Worm (Caenorhabditis elegans) whole organism, L1 larva: Measurements from ENCODE around the gene F44E2.4.

ENCODE experiments used
- C04F5.9 ChIP-seq: sonication (generic microtip); optimal IDR thresholded peaks from 2 replicates; lab custom pipeline; 2016; ENCODE audit warnings: missing genetic modification characterization, missing compliant biosample characterization
- F16B12.6 ChIP-seq: fragments of 150-350 bp; optimal IDR thresholded peaks from 2 replicates; lab custom pipeline; 2014; ENCODE audit warnings: missing biosample characterization, missing genetic modification characterization
- alr-1 ChIP-seq: fragments of 200-800 bp; sonication (Bioruptor generic); optimal IDR thresholded peaks from 2 replicates; lab custom pipeline; 2018; ENCODE audit warnings: borderline replicate concordance, mild to moderate bottlenecking, missing genetic modification characterization, missing compliant biosample characterization
- ama-1 ChIP-seq: fragments of 150-350 bp; optimal IDR thresholded peaks from 2 replicates; lab custom pipeline; 2014
- blmp-1 ChIP-seq: fragments of 150-350 bp; optimal IDR thresholded peaks from 2 replicates; lab custom pipeline; 2014; ENCODE audit warnings: missing biosample characterization, missing genetic modification characterization
- ceh-63 ChIP-seq: fragments of 200-800 bp; sonication (Bioruptor generic); optimal IDR thresholded peaks from 2 replicates; lab custom pipeline; 2018; ENCODE audit warnings: mild to moderate bottlenecking, missing genetic modification characterization, missing compliant biosample characterization
- ceh-90 ChIP-seq: sonication (generic microtip); optimal IDR thresholded peaks from 2 replicates; lab custom pipeline; 2016; ENCODE audit warnings: missing genetic modification characterization, missing compliant biosample characterization
- ces-1 ChIP-seq: fragments of 150-350 bp; optimal IDR thresholded peaks from 2 replicates; lab custom pipeline; 2014; ENCODE audit warnings: missing biosample characterization, missing genetic modification reagents, missing genetic modification characterization
- dpl-1 ChIP-seq, 3 experiments: fragments of 150-350 bp in 2 of 3; sonication (generic microtip) in 1 of 3; optimal IDR thresholded peaks; 2 replicates each; lab custom pipeline; 2014 to 2017; ENCODE audit warnings: missing biosample characterization in 3 of 3, missing genetic modification characterization in 3 of 3, missing genetic modification reagents in 3 of 3
- efl-1 ChIP-seq, 4 experiments: fragments of 150-350 bp; optimal IDR thresholded peaks in 3 of 4; peaks in 1 of 4; 1 replicate in 1 of 4; 2 replicates in 3 of 4; lab custom pipeline; 2014; ENCODE audit warnings: missing biosample characterization in 2 of 4, missing genetic modification characterization in 2 of 4, missing genetic modification reagents in 2 of 4
- elt-3 ChIP-seq, 6 experiments: fragments of 150-350 bp in 1 of 6; sonication (generic microtip); optimal IDR thresholded peaks; 2 replicates each; lab custom pipeline; 2017 to 2018; ENCODE audit warnings: missing biosample characterization in 6 of 6, missing genetic modification characterization in 6 of 6, inconsistent platforms in 1 of 6
- ets-5 ChIP-seq: fragments of 200-800 bp; sonication (Bioruptor generic); IDR thresholded peaks from 2 replicates; pipeline ENCODE4 v1.3.6; 2022; ENCODE audit warnings: missing genetic modification characterization, missing compliant biosample characterization
- fkh-10 ChIP-seq: sonication (generic microtip); optimal IDR thresholded peaks from 2 replicates; lab custom pipeline; 2017; ENCODE audit warnings: missing biosample characterization, missing genetic modification reagents, missing genetic modification characterization
- fkh-4 ChIP-seq: sonication (generic microtip); optimal IDR thresholded peaks from 2 replicates; lab custom pipeline; 2016; ENCODE audit warnings: missing compliant biosample characterization, missing genetic modification characterization, borderline replicate concordance
- fkh-8 ChIP-seq: sonication (generic microtip); optimal IDR thresholded peaks from 2 replicates; lab custom pipeline; 2016; ENCODE audit warnings: mild to moderate bottlenecking, missing genetic modification characterization, missing compliant biosample characterization
- fos-1 ChIP-seq: fragments of 150-350 bp; optimal IDR thresholded peaks from 2 replicates; lab custom pipeline; 2014; ENCODE audit warnings: missing biosample characterization, missing genetic modification characterization
- hlh-4 ChIP-seq: sonication (generic microtip); optimal IDR thresholded peaks from 2 replicates; lab custom pipeline; 2016; ENCODE audit warnings: mild to moderate bottlenecking, missing genetic modification characterization, missing compliant biosample characterization
- irx-1 ChIP-seq: sonication (generic microtip); optimal IDR thresholded peaks from 2 replicates; lab custom pipeline; 2016; ENCODE audit warnings: missing genetic modification characterization, missing compliant biosample characterization
- isw-1 ChIP-seq: fragments of 200-800 bp; sonication (Bioruptor generic); IDR thresholded peaks from 2 replicates; pipeline ENCODE4 v1.3.6; 2022; ENCODE audit warnings: missing genetic modification characterization, missing compliant biosample characterization
- jun-1 ChIP-seq: fragments of 150-350 bp; optimal IDR thresholded peaks from 2 replicates; lab custom pipeline; 2014; ENCODE audit warnings: missing biosample characterization, missing genetic modification reagents, missing genetic modification characterization
- lin-13 ChIP-seq: fragments of 150-350 bp; optimal IDR thresholded peaks from 2 replicates; lab custom pipeline; 2014; ENCODE audit warnings: missing biosample characterization, missing genetic modification reagents, missing genetic modification characterization
- lin-15B ChIP-seq: fragments of 150-350 bp; sonication (generic microtip); optimal IDR thresholded peaks from 3 replicates; lab custom pipeline; 2014; ENCODE audit warnings: missing biosample characterization, missing genetic modification characterization
- lin-35 ChIP-seq, 2 experiments: fragments of 150-350 bp; optimal IDR thresholded peaks; 2 replicates each; lab custom pipeline; 2014; ENCODE audit warnings: missing biosample characterization in 2 of 2, missing genetic modification characterization in 2 of 2, missing genetic modification reagents in 2 of 2
- lin-39 ChIP-seq: fragments of 150-350 bp; optimal IDR thresholded peaks from 2 replicates; lab custom pipeline; 2014; ENCODE audit warnings: missing biosample characterization, missing genetic modification reagents, missing genetic modification characterization
- lir-3 ChIP-seq: sonication (generic microtip); optimal IDR thresholded peaks from 2 replicates; lab custom pipeline; 2016; ENCODE audit warnings: mild to moderate bottlenecking, missing genetic modification characterization, moderate library complexity, missing compliant biosample characterization; ENCODE audit not compliant: poor library complexity
- mdl-1 ChIP-seq, 2 experiments: fragments of 150-350 bp; optimal IDR thresholded peaks; 2 replicates each; lab custom pipeline; 2014 to 2017; ENCODE audit warnings: missing biosample characterization in 2 of 2, missing genetic modification characterization in 2 of 2, inconsistent platforms in 1 of 2
- mep-1 ChIP-seq: fragments of 150-350 bp; optimal IDR thresholded peaks from 2 replicates; lab custom pipeline; 2014; ENCODE audit warnings: missing biosample characterization, missing genetic modification characterization
- nhr-19 ChIP-seq: fragments of 200-800 bp; sonication (Bioruptor generic); conservative IDR thresholded peaks from 2 replicates; pipeline ENCODE4 v1.3.6; 2022; ENCODE audit warnings: missing genetic modification characterization, missing compliant biosample characterization
- nhr-20 ChIP-seq: sonication (generic microtip); optimal IDR thresholded peaks from 2 replicates; lab custom pipeline; 2016; ENCODE audit warnings: mild to moderate bottlenecking, missing genetic modification characterization, missing compliant biosample characterization
- nhr-237 ChIP-seq: fragments of 150-350 bp; optimal IDR thresholded peaks from 2 replicates; lab custom pipeline; 2014; ENCODE audit warnings: missing biosample characterization, missing genetic modification characterization
- nhr-28 ChIP-seq: fragments of 150-350 bp; optimal IDR thresholded peaks from 2 replicates; lab custom pipeline; 2014; ENCODE audit warnings: missing biosample characterization, missing genetic modification characterization
- nhr-71 ChIP-seq: sonication (generic microtip); optimal IDR thresholded peaks from 2 replicates; lab custom pipeline; 2016; ENCODE audit warnings: mild to moderate bottlenecking, missing genetic modification characterization, moderate library complexity, missing compliant biosample characterization
- nhr-90 ChIP-seq: sonication (generic microtip); optimal IDR thresholded peaks from 2 replicates; lab custom pipeline; 2016; ENCODE audit warnings: mild to moderate bottlenecking, missing genetic modification characterization, missing compliant biosample characterization; ENCODE audit not compliant: poor library complexity
- pag-3 ChIP-seq: sonication (generic microtip); optimal IDR thresholded peaks from 2 replicates; lab custom pipeline; 2017; ENCODE audit warnings: missing genetic modification characterization, mild to moderate bottlenecking, missing compliant biosample characterization, antibody characterized with exemption, borderline replicate concordance; ENCODE audit not compliant: insufficient read depth
- pax-3 ChIP-seq: fragments of 200-800 bp; sonication (Bioruptor generic); optimal IDR thresholded peaks from 2 replicates; lab custom pipeline; 2018; ENCODE audit warnings: mild to moderate bottlenecking, missing genetic modification characterization, moderate library complexity, missing compliant biosample characterization
- skn-1 ChIP-seq: fragments of 150-350 bp; optimal IDR thresholded peaks from 2 replicates; lab custom pipeline; 2014; ENCODE audit warnings: missing biosample characterization, missing genetic modification characterization
- snu-23 ChIP-seq: sonication (generic microtip); optimal IDR thresholded peaks from 2 replicates; lab custom pipeline; 2016; ENCODE audit warnings: missing genetic modification characterization, missing compliant biosample characterization
- sox-4 ChIP-seq: sonication (generic microtip); optimal IDR thresholded peaks from 2 replicates; lab custom pipeline; 2016; ENCODE audit warnings: missing genetic modification characterization, missing compliant biosample characterization
- swsn-7 ChIP-seq: sonication (generic microtip); optimal IDR thresholded peaks from 2 replicates; lab custom pipeline; 2016; ENCODE audit warnings: missing genetic modification characterization, missing compliant biosample characterization
- tlp-1 ChIP-seq: fragments of 150-350 bp; optimal IDR thresholded peaks from 2 replicates; lab custom pipeline; 2014; ENCODE audit warnings: missing biosample characterization, missing genetic modification characterization
- unc-30 ChIP-seq: sonication (generic microtip); optimal IDR thresholded peaks from 2 replicates; lab custom pipeline; 2017; ENCODE audit warnings: missing biosample characterization, missing genetic modification characterization
- xbp-1 ChIP-seq: sonication (generic microtip); optimal IDR thresholded peaks from 2 replicates; lab custom pipeline; 2016; ENCODE audit warnings: missing genetic modification characterization, missing compliant biosample characterization
- zip-4 ChIP-seq: fragments of 200-800 bp; sonication (Bioruptor generic); optimal IDR thresholded peaks from 2 replicates; lab custom pipeline; 2018; ENCODE audit warnings: mild to moderate bottlenecking, missing genetic modification characterization, moderate library complexity, missing compliant biosample characterization
- ztf-11 ChIP-seq, 2 experiments: sonication (generic microtip); optimal IDR thresholded peaks; 2 replicates each; lab custom pipeline; 2016 to 2017; ENCODE audit warnings: missing genetic modification characterization in 2 of 2, missing biosample characterization in 1 of 2, missing compliant biosample characterization in 1 of 2

The F44E2.4 gene

DNA sequence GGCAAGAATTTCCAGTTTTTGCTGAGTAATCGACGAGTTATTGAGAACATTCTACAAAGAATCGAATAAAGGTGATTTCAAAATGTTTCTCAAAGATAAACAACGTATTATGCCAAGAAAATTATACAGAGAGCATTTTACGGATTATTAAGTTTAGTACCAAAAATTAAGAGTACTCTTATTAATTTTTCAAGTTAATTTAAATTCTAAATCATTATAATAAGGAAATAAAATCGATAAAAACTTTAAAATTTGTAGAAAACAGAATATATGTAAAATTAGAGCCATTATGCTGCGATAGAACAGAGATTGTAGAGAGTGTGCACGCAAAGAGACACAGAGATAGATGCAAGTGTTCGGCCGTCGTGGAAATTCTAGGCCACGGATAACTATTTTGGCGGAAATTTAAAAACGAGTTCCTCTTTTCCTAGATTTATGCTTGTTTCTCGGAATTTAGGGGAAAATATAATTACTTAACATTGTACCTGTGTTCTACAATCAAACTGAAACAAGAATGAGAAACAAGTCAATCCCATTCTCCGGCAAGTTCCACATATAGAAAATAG lies 12.3 kb upstream of the F44E2.4 start, which contains the start of gene F44E2.9 (continued):
- peak; percentile 80 for TF ChIP-seq nhr-71 (tag; lab: Kevin White, UChicago)
- peak; percentile 69 for TF ChIP-seq C04F5.9 (tag; lab: Kevin White, UChicago)
- TF ChIP-seq ceh-63 (GFP tag; lab: Kevin White, UChicago) = no peak
- no peak for TF ChIP-seq ets-5 (GFP tag; lab: Robert Waterston, UW)

- no peak for TF ChIP-seq snu-23 (GFP tag; lab: Kevin White, UChicago)
Observed at ce11 chrIII:8849507-8849906, 11.3 kb upstream of the F44E2.4 start, which contains the start of gene F44E2.8. F44E2.8 (minus strand) TSS chrIII:8849877.

DNA sequence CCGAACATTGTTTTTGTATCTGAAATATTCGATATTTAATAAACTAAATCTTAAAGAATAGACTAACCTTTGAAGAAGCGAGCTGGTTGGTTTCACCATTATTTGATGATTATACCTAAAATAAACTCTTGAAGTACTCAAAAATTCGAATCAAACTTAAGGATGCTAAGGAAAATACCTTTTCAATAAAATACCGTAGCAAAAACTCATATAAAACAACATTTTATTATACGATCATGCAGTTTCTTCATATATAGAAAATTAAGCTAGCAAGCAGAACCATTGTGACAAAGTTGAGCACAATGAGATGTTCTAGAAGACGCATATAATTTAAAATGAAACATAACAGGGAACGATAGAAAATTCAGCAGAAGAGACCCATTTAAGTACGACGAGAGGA lies 10.1 kb upstream of the F44E2.4 start, which contains the start of gene F44E2.7:
F44E2.7 (minus strand) TSS at position 101 of the 400 bp plus-strand sequence.
- no peak for TF ChIP-seq snu-23 (GFP tag; lab: Kevin White, UChicago)
- no peak for TF ChIP-seq blmp-1 (tag; lab: Kevin White, UChicago)
- TF ChIP-seq lin-15B (tag; lab: Kevin White, UChicago) = no peak
- TF ChIP-seq nhr-28 = no peak
- TF ChIP-seq fos-1 (tag; lab: Kevin White, UChicago) = no peak
- TF ChIP-seq efl-1 (optimal IDR thresholded peaks at IDR 0.05; lab: Kevin White, UChicago) = no peak
- TF ChIP-seq efl-1 (GFP tag; optimal IDR thresholded peaks at IDR 0.05 in 1 of 2; lab: Kevin White, UChicago) = no peak
- no peak for TF ChIP-seq hlh-4

- TF ChIP-seq nhr-19 (GFP tag; lab: Robert Waterston, UW) (peak; percentile 35; the same call in 1 of the 2 replicates), tlp-1 (tag; lab: Kevin White, UChicago) (no peak), nhr-20 (peak; percentile 37), lir-3 (tag; lab: Kevin White, UChicago) (peak; percentile 44), ama-1 (lab: Kevin White, UChicago) (no peak), swsn-7 (tag; lab: Kevin White, UChicago) (peak; percentile 52), nhr-28 (no peak), ceh-90 (no peak), mdl-1 (tag; optimal IDR thresholded peaks at IDR 0.05; lab: Kevin White, UChicago) (peak in 1 of 2 experiments; percentile 15), pax-3 (no peak), xbp-1 (tag; lab: Kevin White, UChicago) (peak; percentile 48), F16B12.6 (tag; lab: Kevin White, UChicago) (peak; percentile 18), sox-4 (tag; lab: Kevin White, UChicago) (no peak), skn-1 (tag; lab: Kevin White, UChicago) (peak; percentile 48), ztf-11 (tag; optimal IDR thresholded peaks at IDR 0.05; lab: Kevin White, UChicago) (no peak), mep-1 (tag; lab: Kevin White, UChicago) (peak; percentile 64), alr-1 (no peak), isw-1 (GFP tag; lab: Robert Waterston, UW) (peak; percentile 2; the same call in 1 of the 2 replicates), zip-4 (GFP tag; lab: Kevin White, UChicago) (no peak), lin-35 (GFP tag; optimal IDR thresholded peaks at IDR 0.05; lab: Kevin White, UChicago) (peak; percentile 66 to 79), fkh-10 (GFP tag; lab: Kevin White, UChicago) (no peak), lin-13 (no peak), nhr-71 (tag; lab: Kevin White, UChicago) (peak; percentile 70), nhr-237 (no peak), snu-23 (GFP tag; lab: Kevin White, UChicago) (peak; percentile 62), lin-15B (tag; lab: Kevin White, UChicago) (peak; percentile 63), jun-1 (tag; lab: Kevin White, UChicago) (no peak), dpl-1 (GFP tag; optimal IDR thresholded peaks at IDR 0.05; lab: Kevin White, UChicago) (peak; percentile 67 to 80 (median 72)), elt-3 (tag; optimal IDR thresholded peaks at IDR 0.05; lab: Kevin White, UChicago) (peak in 1 of 6 experiments; percentile 45), pag-3 (tag; lab: Kevin White, UChicago) (no peak), nhr-90 (tag; lab: Kevin White, UChicago) (peak; percentile 52), unc-30 (no peak), fkh-4 (tag; lab: Kevin White, UChicago) (no peak), lin-39 (tag; lab: Kevin White, UChicago) (no peak), ces-1 (no peak), irx-1 (tag; lab: Kevin White, UChicago) (peak; percentile 23), fkh-8 (tag; lab: Kevin White, UChicago) (peak; percentile 1)
Observed at ce11 chrIII:8847722-8848121, 9.5 kb upstream of the F44E2.4 start.
